Fruit fly (Drosophila melanogaster): ENCODE measurements around the gene CG7330.
A peak's percentile ranks its signal among the peaks of the same experiment; 100 is the strongest.

CG7330 gene

DNA sequence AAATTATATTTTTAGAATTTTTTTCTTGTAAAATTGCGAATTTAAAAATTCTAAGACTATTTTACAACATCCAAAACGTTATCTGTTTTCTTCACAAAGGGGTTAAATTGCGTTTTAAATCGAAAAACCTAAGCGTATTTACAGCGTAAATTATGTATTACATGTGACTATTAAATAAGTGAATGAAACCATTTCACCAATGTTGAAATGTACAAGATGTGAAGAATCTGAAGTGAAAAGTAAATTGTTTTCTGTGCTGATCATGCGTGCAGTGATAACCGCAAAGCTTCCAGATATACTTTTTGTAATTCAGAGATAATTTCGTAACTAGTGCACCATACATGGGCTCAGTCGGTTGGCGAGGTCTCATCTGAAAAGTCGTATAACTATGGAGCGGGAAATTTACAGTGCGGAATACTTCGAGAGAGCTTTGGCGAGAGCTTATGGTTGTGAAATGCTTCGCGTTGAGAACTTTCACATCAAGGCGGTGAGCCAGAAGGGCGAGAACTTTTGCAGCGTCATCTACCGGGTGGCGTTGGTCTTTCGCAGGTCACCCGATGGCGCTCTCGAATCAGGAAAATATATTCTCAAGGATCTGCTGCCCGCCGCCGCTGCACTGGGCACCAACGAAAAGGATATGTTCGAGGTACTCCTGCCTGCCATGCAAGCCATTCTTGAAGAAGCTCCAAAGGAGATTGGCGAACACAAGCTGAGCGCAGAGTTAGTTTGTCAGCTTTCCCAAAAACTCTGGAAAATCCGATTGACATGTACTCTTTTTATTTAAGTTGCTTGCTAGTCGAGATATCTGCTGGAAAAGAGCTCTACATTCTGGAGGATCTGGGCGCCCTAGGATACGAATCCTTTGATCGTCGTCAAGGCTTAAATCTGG lies 34.4 kb upstream of the CG7330 start (continued):
- peak; percentile 40; the same call in 1 of the 3 replicates for TF ChIP-seq CG11695 (GFP tag; IDR thresholded peaks at IDR 0.05)
- TF ChIP-seq jumu (GFP tag; optimal IDR thresholded peaks at IDR 0.05) = no peak
- TF ChIP-seq CG14667 (GFP tag; IDR thresholded peaks at IDR 0.05) = 0 out of 2 replicates have a peak, but pooled peaks have one; percentile 6
- TF ChIP-seq B-H1 (GFP tag; IDR thresholded peaks at IDR 0.05) = no peak
- TF ChIP-seq CG7556 (GFP tag; optimal IDR thresholded peaks at IDR 0.05) = peak; percentile 66
- TF ChIP-seq Trl (optimal IDR thresholded peaks at IDR 0.05) = peak in 1 of 2 experiments; percentile 2
- peak; percentile 54 for TF ChIP-seq Trl (GFP tag; optimal IDR thresholded peaks at IDR 0.05)
- TF ChIP-seq grau (tag; optimal IDR thresholded peaks at IDR 0.05) = peak; percentile 62
- no peak for TF ChIP-seq dati (GFP tag; IDR thresholded peaks at IDR 0.05)
- no peak for TF ChIP-seq CG17612 (GFP tag; IDR thresholded peaks at IDR 0.05)
- TF ChIP-seq NK7.1 (GFP tag; optimal IDR thresholded peaks at IDR 0.05) = peak; percentile 43
- TF ChIP-seq nom (GFP tag; optimal IDR thresholded peaks at IDR 0.05) = peak; percentile 3
- peak; percentile 64 for TF ChIP-seq btn (GFP tag; optimal IDR thresholded peaks at IDR 0.05)
- TF ChIP-seq slp2 (GFP tag; optimal IDR thresholded peaks at IDR 0.05) = peak; percentile 10
- TF ChIP-seq nerfin-2 (GFP tag; IDR thresholded peaks at IDR 0.05; ENCODE audit: partially characterized antibody) = no peak
- peak; percentile 7 for TF ChIP-seq CG16863 (GFP tag; optimal IDR thresholded peaks at IDR 0.05)
- TF ChIP-seq CG10267 (tag; optimal IDR thresholded peaks at IDR 0.05) = peak; percentile 19
- peak in 1 of 2 experiments; percentile 36 for TF ChIP-seq bsh (GFP tag; optimal IDR thresholded peaks at IDR 0.05)
- peak; percentile 15 for TF ChIP-seq CG18619 (GFP tag; optimal IDR thresholded peaks at IDR 0.05)
- peak; percentile 55 for TF ChIP-seq nmo (GFP tag; optimal IDR thresholded peaks at IDR 0.05)
- TF ChIP-seq lab (GFP tag; optimal IDR thresholded peaks at IDR 0.05) = peak; percentile 84
- TF ChIP-seq ab (GFP tag; optimal IDR thresholded peaks at IDR 0.05) = no peak
- TF ChIP-seq CG3065 (GFP tag; optimal IDR thresholded peaks at IDR 0.05) = no peak
- TF ChIP-seq CG12071 (GFP tag; optimal IDR thresholded peaks at IDR 0.05) = peak; percentile 71
- peak; percentile 47; the same call in 1 of the 2 replicates for TF ChIP-seq rib (GFP tag; IDR thresholded peaks at IDR 0.05)
- no peak for TF ChIP-seq jing (GFP tag; optimal IDR thresholded peaks at IDR 0.05)
- TF ChIP-seq klu (GFP tag; IDR thresholded peaks at IDR 0.05) = no peak
- TF ChIP-seq Max (GFP tag; optimal IDR thresholded peaks at IDR 0.05) = no peak
- peak; percentile 0 for TF ChIP-seq CG10462 (GFP tag; optimal IDR thresholded peaks at IDR 0.05)
- TF ChIP-seq CG6813 (GFP tag; optimal IDR thresholded peaks at IDR 0.05) = peak; percentile 41
- TF ChIP-seq Dp (GFP tag; optimal IDR thresholded peaks at IDR 0.05) = peak; percentile 8
- TF ChIP-seq Taf1 (GFP tag; IDR thresholded peaks at IDR 0.05) = 0 out of 2 replicates have a peak, but pooled peaks have one; percentile 26
- TF ChIP-seq crp (GFP tag; optimal IDR thresholded peaks at IDR 0.05) = no peak
- TF ChIP-seq p53 (GFP tag; optimal IDR thresholded peaks at IDR 0.05) = peak; percentile 30
- TF ChIP-seq trem (tag; optimal IDR thresholded peaks at IDR 0.05) = peak; percentile 18
- peak; percentile 26; the same call in 1 of the 2 replicates for TF ChIP-seq CG17328 (GFP tag; IDR thresholded peaks at IDR 0.05)
- peak; percentile 92 for TF ChIP-seq Med (GFP tag)
- TF ChIP-seq Scr (GFP tag; IDR thresholded peaks at IDR 0.05; ENCODE audit: partially characterized antibody) = peak; percentile 23; the same call in 1 of the 2 replicates
- TF ChIP-seq CG12769 (tag; optimal IDR thresholded peaks at IDR 0.05) = peak; percentile 48
- peak; percentile 73 for TF ChIP-seq fd64A (GFP tag; optimal IDR thresholded peaks at IDR 0.05)
- TF ChIP-seq insv (GFP tag; optimal IDR thresholded peaks at IDR 0.05) = no peak
- TF ChIP-seq dm (GFP tag; optimal IDR thresholded peaks at IDR 0.05) = no peak
- TF ChIP-seq CG5245 (GFP tag; optimal IDR thresholded peaks at IDR 0.05) = peak; percentile 35
- peak; percentile 18 for TF ChIP-seq exex (tag; optimal IDR thresholded peaks at IDR 0.05)
- TF ChIP-seq CG34376 (GFP tag; optimal IDR thresholded peaks at IDR 0.05) = peak; percentile 78
- TF ChIP-seq chinmo (GFP tag; IDR thresholded peaks at IDR 0.05; ENCODE audit: partially characterized antibody) = peak; percentile 91
- no peak for TF ChIP-seq Gug (GFP tag; IDR thresholded peaks at IDR 0.05)
- no peak for TF ChIP-seq en (GFP tag; optimal IDR thresholded peaks at IDR 0.05)

Data from whole organism, embryonic.